Worm (Caenorhabditis elegans): Measurements from ENCODE around the gene ttr-5.

ttr-5 gene

ce11 chrIII:9355412-9355969, 25.4 kb downstream of the ttr-5 start, which contains the start of gene chtb-1:
TSS of gene chtb-1 (minus strand) at chrIII:9355462.
- TF ChIP-seq klf-2 (GFP tag; conservative IDR thresholded peaks at IDR 0.05): no peak
- no peak for TF ChIP-seq med-1 (GFP tag; optimal IDR thresholded peaks at IDR 0.05; ENCODE audit: insufficient read depth)
- TF ChIP-seq ztf-29 (GFP tag; IDR thresholded peaks at IDR 0.05): no peak
- TF ChIP-seq T22C8.4 (GFP tag; IDR thresholded peaks at IDR 0.05): no peak
- no peak for TF ChIP-seq ztf-23 (GFP tag; IDR thresholded peaks at IDR 0.05)

ce11 chrIII:9359060-9359459, 28.9 kb downstream of the ttr-5 start, which contains the start of gene K04H4.5:
TSS of gene K04H4.5 (plus strand) at chrIII:9359360.
- TF ChIP-seq T22C8.4 (GFP tag; IDR thresholded peaks at IDR 0.05) (no peak), ztf-23 (GFP tag; IDR thresholded peaks at IDR 0.05) (no peak), flt-1 (GFP tag; IDR thresholded peaks at IDR 0.05) (no peak)

ce11 chrIII:9361228-9361627, 31.1 kb downstream of the ttr-5 start, which contains the start of gene flp-25:
TSS of gene flp-25 (plus strand) at chrIII:9361528.
- no peak for TF ChIP-seq ref-1 (GFP tag; conservative IDR thresholded peaks at IDR 0.05)
- TF ChIP-seq ztf-29 (GFP tag; IDR thresholded peaks at IDR 0.05): no peak
- TF ChIP-seq cog-1 (tag; optimal IDR thresholded peaks at IDR 0.05): no peak
- no peak for TF ChIP-seq tab-1 (GFP tag; IDR thresholded peaks at IDR 0.05)
- TF ChIP-seq med-1 (GFP tag; optimal IDR thresholded peaks at IDR 0.05; ENCODE audit: insufficient read depth): no peak
- TF ChIP-seq ztf-23 (GFP tag; IDR thresholded peaks at IDR 0.05): no peak
- TF ChIP-seq flt-1 (GFP tag; IDR thresholded peaks at IDR 0.05): no peak
- no peak for TF ChIP-seq T22C8.4 (GFP tag; IDR thresholded peaks at IDR 0.05)
- TF ChIP-seq klf-2 (GFP tag; conservative IDR thresholded peaks at IDR 0.05): no peak

- TF ChIP-seq klf-2 (GFP tag; conservative IDR thresholded peaks at IDR 0.05) (no peak), tab-1 (GFP tag; IDR thresholded peaks at IDR 0.05) (no peak), ref-1 (GFP tag; conservative IDR thresholded peaks at IDR 0.05) (no peak), ztf-29 (GFP tag; IDR thresholded peaks at IDR 0.05) (no peak), ztf-23 (GFP tag; IDR thresholded peaks at IDR 0.05) (no peak)
Measured at ce11 chrIII:9366376-9366775, 36.3 kb downstream of the ttr-5 start.

ce11 chrIII:9366971-9367370, 36.9 kb downstream of the ttr-5 start, which contains the start of gene crn-6:
TSS of gene crn-6 (plus strand) at chrIII:9367271.
- TF ChIP-seq ztf-29 (GFP tag; IDR thresholded peaks at IDR 0.05): no peak
- TF ChIP-seq ztf-23 (GFP tag; IDR thresholded peaks at IDR 0.05): no peak
- no peak for TF ChIP-seq ref-1 (GFP tag; conservative IDR thresholded peaks at IDR 0.05)
- no peak for TF ChIP-seq tab-1 (GFP tag; IDR thresholded peaks at IDR 0.05)
- TF ChIP-seq flt-1 (GFP tag; IDR thresholded peaks at IDR 0.05): no peak
- no peak for TF ChIP-seq T22C8.4 (GFP tag; IDR thresholded peaks at IDR 0.05)
- TF ChIP-seq med-1 (GFP tag; optimal IDR thresholded peaks at IDR 0.05; ENCODE audit: insufficient read depth): no peak
- no peak for TF ChIP-seq cog-1 (tag; optimal IDR thresholded peaks at IDR 0.05)
- no peak for TF ChIP-seq klf-2 (GFP tag; conservative IDR thresholded peaks at IDR 0.05)

ce11 chrIII:9373779-9374178, 43.7 kb downstream of the ttr-5 start:
- TF ChIP-seq med-1 (GFP tag; optimal IDR thresholded peaks at IDR 0.05; ENCODE audit: insufficient read depth) (no peak), ztf-29 (GFP tag; IDR thresholded peaks at IDR 0.05) (no peak), cog-1 (tag; optimal IDR thresholded peaks at IDR 0.05) (no peak), klf-2 (GFP tag; conservative IDR thresholded peaks at IDR 0.05) (no peak), ref-1 (GFP tag; conservative IDR thresholded peaks at IDR 0.05) (no peak), T22C8.4 (GFP tag; IDR thresholded peaks at IDR 0.05) (no peak), ztf-23 (GFP tag; IDR thresholded peaks at IDR 0.05) (no peak), flt-1 (GFP tag; IDR thresholded peaks at IDR 0.05) (no peak), tab-1 (GFP tag; IDR thresholded peaks at IDR 0.05) (no peak)

- no peak for TF ChIP-seq ztf-29 (GFP tag; IDR thresholded peaks at IDR 0.05)
- TF ChIP-seq tab-1 (GFP tag; IDR thresholded peaks at IDR 0.05): no peak
- no peak for TF ChIP-seq T22C8.4 (GFP tag; IDR thresholded peaks at IDR 0.05)
- TF ChIP-seq ztf-23 (GFP tag; IDR thresholded peaks at IDR 0.05): no peak
- no peak for TF ChIP-seq med-1 (GFP tag; optimal IDR thresholded peaks at IDR 0.05; ENCODE audit: insufficient read depth)
- no peak for TF ChIP-seq cog-1 (tag; optimal IDR thresholded peaks at IDR 0.05)
- TF ChIP-seq klf-2 (GFP tag; conservative IDR thresholded peaks at IDR 0.05): no peak
- no peak for TF ChIP-seq flt-1 (GFP tag; IDR thresholded peaks at IDR 0.05)
- no peak for TF ChIP-seq ref-1 (GFP tag; conservative IDR thresholded peaks at IDR 0.05)
Measured at ce11 chrIII:9376701-9377100, 46.6 kb downstream of the ttr-5 start.
